Fruit fly (Drosophila melanogaster): Measurements from ENCODE around the gene cpx.

dm6 chr3R:4249947-4250346 is 30.1 kb upstream of the cpx start:
- TF ChIP-seq Abd-B (GFP tag; optimal IDR thresholded peaks at IDR 0.05) (no peak), CG32264 (GFP tag; optimal IDR thresholded peaks at IDR 0.05) (no peak), psq (GFP tag; optimal IDR thresholded peaks at IDR 0.05) (no peak), CG9705 (GFP tag; optimal IDR thresholded peaks at IDR 0.05) (no peak), Hr83 (GFP tag; optimal IDR thresholded peaks at IDR 0.05; ENCODE audit: poor library complexity, severe bottlenecking) (no peak), pan (optimal IDR thresholded peaks at IDR 0.05) (no peak), woc (GFP tag; optimal IDR thresholded peaks at IDR 0.05) (no peak), Dif (GFP tag; optimal IDR thresholded peaks at IDR 0.05; ENCODE audit: partially characterized antibody) (no peak)

All from whole organism, wandering third instar larva.